Worm (Caenorhabditis elegans) whole organism, midembryonic: ENCODE measurements around the gene ZK1055.4.

Experiments used
- cog-1 ChIP-seq: sonication (generic microtip); optimal IDR thresholded peaks from 2 replicates; lab custom pipeline; 2016; ENCODE audit warnings: missing genetic modification characterization, missing compliant biosample characterization
- flt-1 ChIP-seq: fragments of 200-800 bp; sonication (Bioruptor generic); IDR thresholded peaks from 2 replicates; pipeline ENCODE4 v1.3.6; 2022; ENCODE audit warnings: missing genetic modification characterization, missing compliant biosample characterization
- med-1 ChIP-seq: sonication (generic microtip); optimal IDR thresholded peaks from 2 replicates; lab custom pipeline; 2017; ENCODE audit warnings: missing genetic modification characterization, mild to moderate bottlenecking, missing compliant biosample characterization, antibody characterized with exemption, missing genetic modification reagents; ENCODE audit not compliant: insufficient read depth
- ztf-23 ChIP-seq: fragments of 200-800 bp; sonication (Bioruptor generic); IDR thresholded peaks from 2 replicates; pipeline ENCODE4 v1.3.6; 2022; ENCODE audit warnings: missing genetic modification reagents, missing genetic modification characterization, missing compliant biosample characterization

DNA sequence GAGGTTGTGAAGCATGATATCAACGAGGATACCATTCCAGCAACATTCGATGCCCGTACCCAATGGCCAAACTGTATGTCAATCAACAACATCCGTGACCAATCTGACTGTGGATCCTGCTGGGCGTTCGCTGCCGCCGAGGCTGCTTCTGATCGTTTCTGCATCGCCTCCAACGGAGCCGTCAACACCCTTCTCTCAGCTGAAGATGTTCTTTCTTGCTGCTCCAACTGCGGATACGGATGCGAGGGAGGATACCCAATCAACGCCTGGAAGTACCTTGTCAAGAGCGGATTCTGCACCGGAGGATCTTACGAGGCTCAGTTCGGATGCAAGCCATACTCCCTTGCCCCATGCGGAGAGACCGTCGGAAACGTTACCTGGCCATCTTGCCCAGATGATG lies 33.1 kb downstream of the ZK1055.4 start:
- TF ChIP-seq ztf-23 (GFP tag; lab: Robert Waterston, UW) (no peak), flt-1 (GFP tag; lab: Robert Waterston, UW) (no peak), med-1 (no peak), cog-1 (no peak)
